Worm (Caenorhabditis elegans) whole organism, early embryonic: ENCODE measurements around the gene F42A9.3.

Experiments used
- ama-1 ChIP-seq: fragments of 150-350 bp; optimal IDR thresholded peaks from 2 replicates; lab custom pipeline; 2014
- sea-1 ChIP-seq: fragments of 200-800 bp; sonication (Bioruptor generic); conservative IDR thresholded peaks from 2 replicates; pipeline ENCODE4 v1.3.6; 2022; ENCODE audit warnings: missing genetic modification characterization, missing compliant biosample characterization

ce11 chrIV:8570719-8571118 is 46.3 kb upstream of the F42A9.3 start:
- TF ChIP-seq ama-1 (lab: Kevin White, UChicago) (no peak), sea-1 (GFP tag; lab: Robert Waterston, UW) (no peak)
